Worm (Caenorhabditis elegans) whole organism, midembryonic: ENCODE measurements around the gene srb-18.

Experiments used
- T22C8.4 ChIP-seq: fragments of 200-800 bp; sonication (Bioruptor generic); IDR thresholded peaks from 2 replicates; pipeline ENCODE4 v1.3.6; 2022; ENCODE audit warnings: missing genetic modification characterization, missing compliant biosample characterization
- cog-1 ChIP-seq: sonication (generic microtip); optimal IDR thresholded peaks from 2 replicates; lab custom pipeline; 2016; ENCODE audit warnings: missing genetic modification characterization, missing compliant biosample characterization
- flt-1 ChIP-seq: fragments of 200-800 bp; sonication (Bioruptor generic); IDR thresholded peaks from 2 replicates; pipeline ENCODE4 v1.3.6; 2022; ENCODE audit warnings: missing genetic modification characterization, missing compliant biosample characterization
- med-1 ChIP-seq: sonication (generic microtip); optimal IDR thresholded peaks from 2 replicates; lab custom pipeline; 2017; ENCODE audit warnings: missing genetic modification characterization, mild to moderate bottlenecking, missing compliant biosample characterization, antibody characterized with exemption, missing genetic modification reagents; ENCODE audit not compliant: insufficient read depth
- ref-1 ChIP-seq: fragments of 200-800 bp; sonication (Bioruptor generic); conservative IDR thresholded peaks from 2 replicates; pipeline ENCODE4 v1.3.6; 2022; ENCODE audit warnings: missing genetic modification reagents, missing genetic modification characterization, missing compliant biosample characterization
- tab-1 ChIP-seq: fragments of 200-800 bp; sonication (Bioruptor generic); IDR thresholded peaks from 2 replicates; pipeline ENCODE4 v1.3.6; 2022; ENCODE audit warnings: missing genetic modification characterization, missing compliant biosample characterization
- ztf-23 ChIP-seq: fragments of 200-800 bp; sonication (Bioruptor generic); IDR thresholded peaks from 2 replicates; pipeline ENCODE4 v1.3.6; 2022; ENCODE audit warnings: missing genetic modification reagents, missing genetic modification characterization, missing compliant biosample characterization
- ztf-29 ChIP-seq: fragments of 200-800 bp; sonication (Bioruptor generic); IDR thresholded peaks from 2 replicates; pipeline ENCODE4 v1.3.6; 2022; ENCODE audit warnings: missing genetic modification reagents, missing genetic modification characterization, missing compliant biosample characterization

DNA sequence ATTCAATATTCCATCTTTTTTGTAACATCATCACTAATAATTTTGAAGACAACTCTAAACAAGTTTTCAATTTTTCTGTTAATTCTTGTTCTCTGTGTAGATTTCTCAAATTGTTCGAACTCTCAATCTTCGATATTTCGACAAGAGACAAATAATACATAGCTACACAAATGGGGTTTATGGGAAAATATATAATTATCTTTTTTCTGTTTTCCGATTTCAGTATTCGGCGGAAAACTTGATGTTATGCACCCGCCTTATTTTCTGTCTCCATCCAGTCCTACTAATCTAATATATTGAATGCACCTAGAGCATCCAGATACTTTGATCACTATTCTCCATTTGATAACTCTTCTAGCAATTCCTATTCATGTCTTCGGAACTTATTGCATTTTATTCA lies 24.0 kb downstream of the srb-18 start, which contains the start of gene srh-268:
- no peak for TF ChIP-seq T22C8.4 (GFP tag; lab: Robert Waterston, UW)
- no peak for TF ChIP-seq ztf-29 (GFP tag; lab: Robert Waterston, UW)
- no peak for TF ChIP-seq cog-1 (tag; lab: Kevin White, UChicago)
- no peak for TF ChIP-seq ztf-23
- no peak for TF ChIP-seq flt-1 (GFP tag; lab: Robert Waterston, UW)
- no peak for TF ChIP-seq ref-1 (GFP tag; lab: Robert Waterston, UW)
- TF ChIP-seq tab-1 (GFP tag; lab: Robert Waterston, UW): no peak
- TF ChIP-seq med-1: no peak
